Fruit fly (Drosophila melanogaster) S2 (cell line): Measurements from ENCODE around the gene GstT3.

Experiments
- CG8478 ChIP-seq: fragments of >200 bp; optimal IDR thresholded peaks from 2 replicates; lab custom pipeline; 2018
- CTCF ChIP-seq, 2 experiments: fragments of >200 bp; optimal IDR thresholded peaks; 2 replicates each; lab custom pipeline; 2018

DNA sequence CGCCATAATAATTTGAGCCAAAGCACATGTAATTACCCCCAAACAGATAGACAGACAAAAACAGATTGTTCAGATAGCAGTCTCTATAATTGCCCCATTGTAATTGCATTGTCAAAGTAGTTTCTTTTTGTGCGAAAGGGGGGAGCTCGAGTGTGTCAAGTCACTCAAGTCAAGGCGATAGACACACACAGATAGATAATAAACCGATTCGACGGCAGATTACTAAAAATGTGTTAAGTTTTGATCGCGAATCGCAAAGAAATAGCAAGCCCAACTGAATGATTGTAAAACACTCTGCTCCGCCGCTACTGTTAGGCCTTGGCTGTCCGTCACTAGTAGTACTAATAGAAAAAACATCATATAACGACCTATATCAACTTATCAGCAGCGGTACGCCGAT lies 25.4 kb downstream of the GstT3 start:
- TF ChIP-seq CG8478 (lab: Kevin White, UChicago) (no peak), CTCF (optimal IDR thresholded peaks at IDR 0.05; lab: Kevin White, UChicago) (no peak)
